Worm (Caenorhabditis elegans) whole organism, L1 larva: ENCODE data around the gene smap-1.

Experiments
- C04F5.9 ChIP-seq: sonication (generic microtip); optimal IDR thresholded peaks from 2 replicates; lab custom pipeline; 2016; ENCODE audit warnings: missing genetic modification characterization, missing compliant biosample characterization
- C34B4.2 ChIP-seq: sonication (generic microtip); optimal IDR thresholded peaks from 2 replicates; lab custom pipeline; 2017; ENCODE audit warnings: mild to moderate bottlenecking, missing genetic modification characterization, missing compliant biosample characterization
- ama-1 ChIP-seq: fragments of 150-350 bp; optimal IDR thresholded peaks from 2 replicates; lab custom pipeline; 2014
- blmp-1 ChIP-seq: fragments of 150-350 bp; optimal IDR thresholded peaks from 2 replicates; lab custom pipeline; 2014; ENCODE audit warnings: missing biosample characterization, missing genetic modification characterization
- ceh-8 ChIP-seq: fragments of 200-800 bp; sonication (Bioruptor generic); optimal IDR thresholded peaks from 2 replicates; lab custom pipeline; 2018; ENCODE audit warnings: mild to moderate bottlenecking, missing genetic modification characterization, moderate library complexity, missing compliant biosample characterization
- ceh-90 ChIP-seq: sonication (generic microtip); optimal IDR thresholded peaks from 2 replicates; lab custom pipeline; 2016; ENCODE audit warnings: missing genetic modification characterization, missing compliant biosample characterization
- ces-1 ChIP-seq: fragments of 150-350 bp; optimal IDR thresholded peaks from 2 replicates; lab custom pipeline; 2014; ENCODE audit warnings: missing biosample characterization, missing genetic modification reagents, missing genetic modification characterization
- efl-3 ChIP-seq: fragments of 200-800 bp; sonication (Bioruptor generic); optimal IDR thresholded peaks from 2 replicates; lab custom pipeline; 2018; ENCODE audit warnings: mild to moderate bottlenecking, missing genetic modification characterization, missing compliant biosample characterization
- egl-27 ChIP-seq, 2 experiments: fragments of 150-350 bp in 1 of 2; sonication (generic microtip); optimal IDR thresholded peaks; 3 replicates each; lab custom pipeline; 2017 to 2018; ENCODE audit warnings: missing biosample characterization in 2 of 2, missing genetic modification characterization in 2 of 2, missing genetic modification reagents in 2 of 2
- elt-2 ChIP-seq: sonication (generic microtip); optimal IDR thresholded peaks from 2 replicates; lab custom pipeline; 2016; ENCODE audit warnings: missing genetic modification characterization, mild to moderate bottlenecking, inconsistent platforms, missing compliant biosample characterization, missing genetic modification reagents
- elt-3 ChIP-seq, 6 experiments: fragments of 150-350 bp in 1 of 6; sonication (generic microtip); optimal IDR thresholded peaks; 2 replicates each; lab custom pipeline; 2017 to 2018; ENCODE audit warnings: missing biosample characterization in 6 of 6, missing genetic modification characterization in 6 of 6, inconsistent platforms in 1 of 6
- fkh-4 ChIP-seq: sonication (generic microtip); optimal IDR thresholded peaks from 2 replicates; lab custom pipeline; 2016; ENCODE audit warnings: missing compliant biosample characterization, missing genetic modification characterization, borderline replicate concordance
- fkh-8 ChIP-seq: sonication (generic microtip); optimal IDR thresholded peaks from 2 replicates; lab custom pipeline; 2016; ENCODE audit warnings: mild to moderate bottlenecking, missing genetic modification characterization, missing compliant biosample characterization
- fos-1 ChIP-seq: fragments of 150-350 bp; optimal IDR thresholded peaks from 2 replicates; lab custom pipeline; 2014; ENCODE audit warnings: missing biosample characterization, missing genetic modification characterization
- grh-1 ChIP-seq: fragments of 200-800 bp; sonication (Bioruptor generic); IDR thresholded peaks from 2 replicates; pipeline ENCODE4 v1.3.6; 2022; ENCODE audit warnings: missing genetic modification reagents, missing genetic modification characterization, missing compliant biosample characterization
- hlh-4 ChIP-seq: sonication (generic microtip); optimal IDR thresholded peaks from 2 replicates; lab custom pipeline; 2016; ENCODE audit warnings: mild to moderate bottlenecking, missing genetic modification characterization, missing compliant biosample characterization
- hpl-2 ChIP-seq: fragments of 150-350 bp; optimal IDR thresholded peaks from 2 replicates; lab custom pipeline; 2014; ENCODE audit warnings: missing biosample characterization, missing genetic modification reagents, missing genetic modification characterization
- isw-1 ChIP-seq: fragments of 200-800 bp; sonication (Bioruptor generic); IDR thresholded peaks from 2 replicates; pipeline ENCODE4 v1.3.6; 2022; ENCODE audit warnings: missing genetic modification characterization, missing compliant biosample characterization
- jun-1 ChIP-seq: fragments of 150-350 bp; optimal IDR thresholded peaks from 2 replicates; lab custom pipeline; 2014; ENCODE audit warnings: missing biosample characterization, missing genetic modification reagents, missing genetic modification characterization
- lin-13 ChIP-seq: fragments of 150-350 bp; optimal IDR thresholded peaks from 2 replicates; lab custom pipeline; 2014; ENCODE audit warnings: missing biosample characterization, missing genetic modification reagents, missing genetic modification characterization
- lin-14 ChIP-seq: fragments of 200-800 bp; sonication (Bioruptor generic); optimal IDR thresholded peaks from 2 replicates; lab custom pipeline; 2018; ENCODE audit warnings: mild to moderate bottlenecking, missing genetic modification characterization, moderate library complexity, missing compliant biosample characterization
- lin-35 ChIP-seq, 2 experiments: fragments of 150-350 bp; optimal IDR thresholded peaks; 2 replicates each; lab custom pipeline; 2014; ENCODE audit warnings: missing biosample characterization in 2 of 2, missing genetic modification characterization in 2 of 2, missing genetic modification reagents in 2 of 2
- lir-3 ChIP-seq: sonication (generic microtip); optimal IDR thresholded peaks from 2 replicates; lab custom pipeline; 2016; ENCODE audit warnings: mild to moderate bottlenecking, missing genetic modification characterization, moderate library complexity, missing compliant biosample characterization; ENCODE audit not compliant: poor library complexity
- lsy-2 ChIP-seq, 2 experiments: fragments of 150-350 bp; optimal IDR thresholded peaks; 2 replicates each; lab custom pipeline; 2014; ENCODE audit warnings: missing biosample characterization in 2 of 2, missing genetic modification characterization in 2 of 2
- mep-1 ChIP-seq: fragments of 150-350 bp; optimal IDR thresholded peaks from 2 replicates; lab custom pipeline; 2014; ENCODE audit warnings: missing biosample characterization, missing genetic modification characterization
- nhr-11 ChIP-seq: fragments of 150-350 bp; optimal IDR thresholded peaks from 2 replicates; lab custom pipeline; 2014; ENCODE audit warnings: missing biosample characterization, missing genetic modification characterization
- nhr-12 ChIP-seq: sonication (generic microtip); optimal IDR thresholded peaks from 2 replicates; lab custom pipeline; 2017; ENCODE audit warnings: missing biosample characterization, missing genetic modification characterization
- nhr-19 ChIP-seq: fragments of 200-800 bp; sonication (Bioruptor generic); conservative IDR thresholded peaks from 2 replicates; pipeline ENCODE4 v1.3.6; 2022; ENCODE audit warnings: missing genetic modification characterization, missing compliant biosample characterization
- nhr-20 ChIP-seq: sonication (generic microtip); optimal IDR thresholded peaks from 2 replicates; lab custom pipeline; 2016; ENCODE audit warnings: mild to moderate bottlenecking, missing genetic modification characterization, missing compliant biosample characterization
- nhr-237 ChIP-seq: fragments of 150-350 bp; optimal IDR thresholded peaks from 2 replicates; lab custom pipeline; 2014; ENCODE audit warnings: missing biosample characterization, missing genetic modification characterization
- nhr-47 ChIP-seq: sonication (generic microtip); optimal IDR thresholded peaks from 2 replicates; lab custom pipeline; 2016; ENCODE audit warnings: mild to moderate bottlenecking, missing genetic modification characterization, moderate library complexity, missing compliant biosample characterization
- nhr-71 ChIP-seq: sonication (generic microtip); optimal IDR thresholded peaks from 2 replicates; lab custom pipeline; 2016; ENCODE audit warnings: mild to moderate bottlenecking, missing genetic modification characterization, moderate library complexity, missing compliant biosample characterization
- nhr-85 ChIP-seq: sonication (generic microtip); peaks from one replicate; lab custom pipeline; 2016; ENCODE audit warnings: missing genetic modification characterization, inconsistent platforms, missing compliant biosample characterization
- pax-3 ChIP-seq: fragments of 200-800 bp; sonication (Bioruptor generic); optimal IDR thresholded peaks from 2 replicates; lab custom pipeline; 2018; ENCODE audit warnings: mild to moderate bottlenecking, missing genetic modification characterization, moderate library complexity, missing compliant biosample characterization
- pqm-1 ChIP-seq: sonication (generic microtip); optimal IDR thresholded peaks from 3 replicates; lab custom pipeline; 2017; ENCODE audit warnings: missing biosample characterization, missing genetic modification characterization
- snpc-4 ChIP-seq: fragments of 150-350 bp; optimal IDR thresholded peaks from 2 replicates; lab custom pipeline; 2014; ENCODE audit warnings: missing biosample characterization, missing genetic modification characterization
- snu-23 ChIP-seq: sonication (generic microtip); optimal IDR thresholded peaks from 2 replicates; lab custom pipeline; 2016; ENCODE audit warnings: missing genetic modification characterization, missing compliant biosample characterization
- sptf-1 ChIP-seq: fragments of 150-350 bp; optimal IDR thresholded peaks from 2 replicates; lab custom pipeline; 2014; ENCODE audit warnings: missing biosample characterization, missing genetic modification characterization
- swsn-7 ChIP-seq: sonication (generic microtip); optimal IDR thresholded peaks from 2 replicates; lab custom pipeline; 2016; ENCODE audit warnings: missing genetic modification characterization, missing compliant biosample characterization
- tbx-2 ChIP-seq: sonication (generic microtip); optimal IDR thresholded peaks from 2 replicates; lab custom pipeline; 2016; ENCODE audit warnings: missing genetic modification characterization, missing compliant biosample characterization
- xbp-1 ChIP-seq: sonication (generic microtip); optimal IDR thresholded peaks from 2 replicates; lab custom pipeline; 2016; ENCODE audit warnings: missing genetic modification characterization, missing compliant biosample characterization
- zip-4 ChIP-seq: fragments of 200-800 bp; sonication (Bioruptor generic); optimal IDR thresholded peaks from 2 replicates; lab custom pipeline; 2018; ENCODE audit warnings: mild to moderate bottlenecking, missing genetic modification characterization, moderate library complexity, missing compliant biosample characterization

The smap-1 gene

ce11 chrIII:10711192-10711673, 28.4 kb downstream of the smap-1 start, which contains the start of gene W09D10.5:
TSS of gene W09D10.5 (minus strand) at chrIII:10711536.
- TF ChIP-seq pqm-1 (no peak), isw-1 (GFP tag; lab: Robert Waterston, UW) (no peak), blmp-1 (tag; lab: Kevin White, UChicago) (peak; percentile 94), nhr-71 (tag; lab: Kevin White, UChicago) (peak; percentile 4), tbx-2 (tag; lab: Kevin White, UChicago) (no peak), snpc-4 (tag; lab: Kevin White, UChicago) (no peak), mep-1 (tag; lab: Kevin White, UChicago) (peak; percentile 27), nhr-20 (tag; lab: Kevin White, UChicago) (peak; percentile 15), elt-2 (no peak), egl-27 (tag; optimal IDR thresholded peaks at IDR 0.05; lab: Kevin White, UChicago) (no peak), lir-3 (tag; lab: Kevin White, UChicago) (no peak), C34B4.2 (tag; lab: Kevin White, UChicago) (no peak), jun-1 (no peak), efl-3 (no peak), lin-35 (GFP tag; optimal IDR thresholded peaks at IDR 0.05; lab: Kevin White, UChicago) (peak in 1 of 2 experiments; percentile 41), fos-1 (tag; lab: Kevin White, UChicago) (no peak), hpl-2 (GFP tag; lab: Kevin White, UChicago) (no peak), swsn-7 (tag; lab: Kevin White, UChicago) (no peak), nhr-47 (tag; lab: Kevin White, UChicago) (no peak), nhr-85 (tag; lab: Kevin White, UChicago) (peak; percentile 48), zip-4 (GFP tag; lab: Kevin White, UChicago) (no peak), fkh-4 (tag; lab: Kevin White, UChicago) (no peak), elt-3 (tag; optimal IDR thresholded peaks at IDR 0.05; lab: Kevin White, UChicago) (no peak), nhr-237 (tag; lab: Kevin White, UChicago) (no peak), xbp-1 (no peak), ces-1 (GFP tag; lab: Kevin White, UChicago) (no peak), sptf-1 (tag; lab: Kevin White, UChicago) (no peak), snu-23 (GFP tag; lab: Kevin White, UChicago) (peak; percentile 34), ceh-90 (tag; lab: Kevin White, UChicago) (no peak), nhr-12 (no peak), lsy-2 (tag; optimal IDR thresholded peaks at IDR 0.05; lab: Kevin White, UChicago) (peak in 1 of 2 experiments; percentile 40), ama-1 (lab: Kevin White, UChicago) (peak; percentile 29), pax-3 (tag; lab: Kevin White, UChicago) (peak; percentile 27), lin-13 (no peak), lin-14 (GFP tag; lab: Kevin White, UChicago) (peak; percentile 31)

- TF ChIP-seq tbx-2 (tag; lab: Kevin White, UChicago) (no peak), fkh-8 (no peak), ceh-8 (GFP tag; lab: Kevin White, UChicago) (no peak), C04F5.9 (tag; lab: Kevin White, UChicago) (no peak)
Observed at ce11 chrIII:10709676-10710075, 29.9 kb downstream of the smap-1 start.

- TF ChIP-seq zip-4 (GFP tag; lab: Kevin White, UChicago) (no peak), C34B4.2 (tag; lab: Kevin White, UChicago) (no peak), elt-2 (no peak), pqm-1 (no peak), lir-3 (tag; lab: Kevin White, UChicago) (no peak), grh-1 (GFP tag; lab: Robert Waterston, UW) (no peak), mep-1 (tag; lab: Kevin White, UChicago) (no peak), nhr-11 (tag; lab: Kevin White, UChicago) (no peak), lin-35 (GFP tag; optimal IDR thresholded peaks at IDR 0.05; lab: Kevin White, UChicago) (no peak), nhr-19 (GFP tag; lab: Robert Waterston, UW) (no peak), hlh-4 (tag; lab: Kevin White, UChicago) (no peak)
Observed at ce11 chrIII:10708484-10708883, 31.1 kb downstream of the smap-1 start.
